Worm (Caenorhabditis elegans): ENCODE measurements around the gene Y27F2A.8.

ce11 chrII:3225780-3226179 lies 42.2 kb downstream of the Y27F2A.8 start, which contains the start of gene ZC239.17:
- TF ChIP-seq cnd-1 (tag; optimal IDR thresholded peaks at IDR 0.05) = no peak
- no peak for TF ChIP-seq nhr-237 (tag; optimal IDR thresholded peaks at IDR 0.05)
- TF ChIP-seq pha-4 (tag; optimal IDR thresholded peaks at IDR 0.05) = no peak
- no peak for TF ChIP-seq lsy-2 (tag; optimal IDR thresholded peaks at IDR 0.05)
- TF ChIP-seq elt-1 (tag; optimal IDR thresholded peaks at IDR 0.05; ENCODE audit: borderline replicate concordance, insufficient read depth) = no peak
